Fruit fly (Drosophila melanogaster) whole organism, embryonic: Measurements from ENCODE around the gene CG2841.

Experiments
- CG10366 ChIP-seq: fragments of 200-800 bp; sonication (Bioruptor generic); IDR thresholded peaks from 2 replicates; pipeline ENCODE4 v1.3.6; 2022; ENCODE audit warnings: missing biosample characterization, missing genetic modification characterization
- CG10431 ChIP-seq: fragments of 200-800 bp; sonication (Bioruptor generic); optimal IDR thresholded peaks from 3 replicates; lab custom pipeline; 2018; ENCODE audit warnings: missing biosample characterization, mild to moderate bottlenecking, missing genetic modification characterization
- CG10462 ChIP-seq: fragments of 200-800 bp; sonication (Bioruptor generic); optimal IDR thresholded peaks from 2 replicates; lab custom pipeline; 2016; ENCODE audit warnings: missing biosample characterization, missing genetic modification characterization
- CG10654 ChIP-seq: fragments of 200-800 bp; sonication (Bioruptor generic); optimal IDR thresholded peaks from 2 replicates; lab custom pipeline; 2016; ENCODE audit warnings: missing biosample characterization, missing genetic modification characterization
- CG11247 ChIP-seq: fragments of 200-800 bp; sonication (Bioruptor generic); IDR thresholded peaks from 2 replicates; pipeline ENCODE4 v1.3.6; 2022; ENCODE audit warnings: missing biosample characterization, missing genetic modification characterization
- CG11695 ChIP-seq: fragments of 200-800 bp; sonication (Bioruptor generic); IDR thresholded peaks from 3 replicates; pipeline ENCODE4 v1.3.6; 2022; ENCODE audit warnings: missing biosample characterization, missing genetic modification characterization
- CG16779 ChIP-seq: fragments of 200-800 bp; sonication (Bioruptor generic); IDR thresholded peaks from 2 replicates; pipeline ENCODE4 v1.3.6; 2022; ENCODE audit warnings: missing biosample characterization, missing genetic modification characterization
- CG17385 ChIP-seq: fragments of 200-800 bp; sonication (Bioruptor generic); optimal IDR thresholded peaks from 3 replicates; lab custom pipeline; 2018; ENCODE audit warnings: missing biosample characterization, mild to moderate bottlenecking, missing genetic modification characterization
- CG18011 ChIP-seq: fragments of 200-800 bp; sonication (Bioruptor generic); optimal IDR thresholded peaks from 2 replicates; lab custom pipeline; 2017; ENCODE audit warnings: missing biosample characterization, missing genetic modification characterization, mild to moderate bottlenecking, moderate library complexity, missing genotype
- CG2129 ChIP-seq: fragments of 200-800 bp; sonication (Bioruptor generic); IDR thresholded peaks from 2 replicates; pipeline ENCODE4 v1.3.6; 2022; ENCODE audit warnings: missing biosample characterization, missing genetic modification characterization; ENCODE audit not compliant: partially characterized antibody
- CG3065 ChIP-seq: fragments of 200-800 bp; sonication (Bioruptor generic); optimal IDR thresholded peaks from 2 replicates; lab custom pipeline; 2016; ENCODE audit warnings: missing biosample characterization, missing genetic modification characterization
- CG32532 ChIP-seq: fragments of 200-800 bp; sonication (Bioruptor generic); IDR thresholded peaks from 2 replicates; pipeline ENCODE4 v1.3.6; 2022; ENCODE audit warnings: missing biosample characterization, missing genetic modification characterization
- CG33213 ChIP-seq: fragments of 200-800 bp; sonication (Bioruptor generic); optimal IDR thresholded peaks from 3 replicates; lab custom pipeline; 2016; ENCODE audit warnings: missing biosample characterization, missing genetic modification characterization
- CG5245 ChIP-seq: fragments of 200-800 bp; sonication (Bioruptor generic); optimal IDR thresholded peaks from 3 replicates; lab custom pipeline; 2016; ENCODE audit warnings: missing biosample characterization, missing genetic modification characterization
- CG7963 ChIP-seq: fragments of 200-800 bp; sonication (Bioruptor generic); IDR thresholded peaks from 3 replicates; pipeline ENCODE4 v1.3.6; 2022; ENCODE audit warnings: missing biosample characterization, missing genetic modification characterization; ENCODE audit not compliant: partially characterized antibody
- CG8089 ChIP-seq: fragments of 200-800 bp; sonication (Bioruptor generic); optimal IDR thresholded peaks from 3 replicates; lab custom pipeline; 2016; ENCODE audit warnings: missing biosample characterization, missing genetic modification characterization
- CG8478 ChIP-seq: fragments of >200 bp; optimal IDR thresholded peaks from 2 replicates; lab custom pipeline; 2018
- Doc2 ChIP-seq: fragments of 200-800 bp; sonication (Bioruptor generic); IDR thresholded peaks from 2 replicates; pipeline ENCODE4 v1.3.6; 2022; ENCODE audit warnings: missing biosample characterization, missing genetic modification characterization
- Eip74EF ChIP-seq, 2 experiments: fragments of 200-800 bp in 1 of 2; fragments of >200 bp in 1 of 2; sonication (Bioruptor generic) in 1 of 2; optimal IDR thresholded peaks; 2 replicates each; lab custom pipeline; 2017 to 2019; ENCODE audit warnings: missing biosample characterization in 2 of 2, missing genetic modification characterization in 2 of 2, mild to moderate bottlenecking in 1 of 2, moderate library complexity in 1 of 2
- Fer1 ChIP-seq: fragments of 200-800 bp; sonication (Bioruptor generic); optimal IDR thresholded peaks from 2 replicates; lab custom pipeline; 2017; ENCODE audit warnings: missing biosample characterization, mild to moderate bottlenecking, missing genetic modification characterization
- Gug ChIP-seq: fragments of 200-800 bp; sonication (Bioruptor generic); IDR thresholded peaks from 4 replicates; pipeline ENCODE4 v1.3.6; 2022; ENCODE audit warnings: missing biosample characterization, missing genetic modification characterization
- HLH3B ChIP-seq: fragments of 200-800 bp; sonication (Bioruptor generic); IDR thresholded peaks from 2 replicates; pipeline ENCODE4 v1.3.6; 2022; ENCODE audit warnings: missing biosample characterization, missing genetic modification characterization
- HmgZ ChIP-seq: fragments of 200-800 bp; sonication (Bioruptor generic); optimal IDR thresholded peaks from 2 replicates; lab custom pipeline; 2018; ENCODE audit warnings: missing biosample characterization, mild to moderate bottlenecking, missing genetic modification characterization
- Hr3 ChIP-seq: fragments of 200-800 bp; sonication (Bioruptor generic); optimal IDR thresholded peaks from 3 replicates; lab custom pipeline; 2016; ENCODE audit warnings: missing biosample characterization, missing genetic modification characterization
- Kr ChIP-seq: fragments of 200-800 bp; sonication (Bioruptor generic); optimal IDR thresholded peaks from 2 replicates; lab custom pipeline; 2017; ENCODE audit warnings: missing biosample characterization, mild to moderate bottlenecking, missing genetic modification characterization
- Mrtf ChIP-seq: fragments of 200-800 bp; sonication (Bioruptor generic); IDR thresholded peaks from 3 replicates; pipeline ENCODE4 v1.3.6; 2022; ENCODE audit warnings: missing biosample characterization, missing genetic modification characterization
- NC2β ChIP-seq: fragments of 200-800 bp; sonication (Bioruptor generic); optimal IDR thresholded peaks from 2 replicates; lab custom pipeline; 2016; ENCODE audit warnings: missing biosample characterization, missing genetic modification characterization
- Oaz ChIP-seq: fragments of 200-800 bp; sonication (Bioruptor generic); IDR thresholded peaks from 2 replicates; pipeline ENCODE4 v1.3.6; 2022; ENCODE audit warnings: missing biosample characterization, missing genetic modification characterization
- Vsx1 ChIP-seq: fragments of 200-800 bp; sonication (Bioruptor generic); optimal IDR thresholded peaks from 2 replicates; lab custom pipeline; 2017; ENCODE audit warnings: missing biosample characterization, mild to moderate bottlenecking, missing genetic modification characterization, missing genetic modification reagents
- Xrp1 ChIP-seq: fragments of 200-800 bp; sonication (Bioruptor generic); IDR thresholded peaks from 2 replicates; pipeline ENCODE4 v1.3.6; 2022; ENCODE audit warnings: missing biosample characterization, missing genetic modification characterization
- ac ChIP-seq: fragments of 200-800 bp; sonication (Bioruptor generic); optimal IDR thresholded peaks from 3 replicates; lab custom pipeline; 2017; ENCODE audit warnings: missing biosample characterization, mild to moderate bottlenecking, missing genetic modification characterization
- amos ChIP-seq: fragments of 200-800 bp; sonication (Bioruptor generic); IDR thresholded peaks from 2 replicates; pipeline ENCODE4 v1.3.6; 2022; ENCODE audit warnings: missing biosample characterization, missing genetic modification characterization; ENCODE audit not compliant: partially characterized antibody
- caup ChIP-seq: fragments of 200-800 bp; sonication (Bioruptor generic); optimal IDR thresholded peaks from 3 replicates; lab custom pipeline; 2017; ENCODE audit warnings: missing biosample characterization, mild to moderate bottlenecking, missing genetic modification characterization, moderate library complexity; ENCODE audit not compliant: severe bottlenecking
- cg ChIP-seq: fragments of 200-800 bp; sonication (Bioruptor generic); optimal IDR thresholded peaks from 3 replicates; lab custom pipeline; 2019; ENCODE audit warnings: missing biosample characterization, mild to moderate bottlenecking, missing genetic modification characterization, moderate library complexity
- crc ChIP-seq: fragments of 200-800 bp; sonication (Bioruptor generic); optimal IDR thresholded peaks from 2 replicates; lab custom pipeline; 2016; ENCODE audit warnings: missing biosample characterization, missing genetic modification characterization
- dm ChIP-seq: fragments of 200-800 bp; sonication (Bioruptor generic); optimal IDR thresholded peaks from 3 replicates; lab custom pipeline; 2016; ENCODE audit warnings: missing biosample characterization, missing genetic modification characterization
- dmrt99B ChIP-seq: fragments of 200-800 bp; sonication (Bioruptor generic); optimal IDR thresholded peaks from 2 replicates; lab custom pipeline; 2018; ENCODE audit warnings: missing biosample characterization, mild to moderate bottlenecking, missing genetic modification characterization, moderate library complexity
- eve ChIP-seq, 2 experiments: fragments of >200 bp; optimal IDR thresholded peaks; 2 replicates each; lab custom pipeline; 2017; ENCODE audit warnings: missing biosample characterization in 2 of 2, missing genetic modification characterization in 2 of 2
- ewg ChIP-seq: fragments of 200-800 bp; sonication (Bioruptor generic); optimal IDR thresholded peaks from 3 replicates; lab custom pipeline; 2017; ENCODE audit warnings: mild to moderate bottlenecking, missing biosample characterization, missing genetic modification reagents, missing genetic modification characterization
- gro ChIP-seq: fragments of 200-800 bp; sonication (Bioruptor generic); optimal IDR thresholded peaks from 2 replicates; lab custom pipeline; 2016; ENCODE audit warnings: missing biosample characterization, missing genetic modification characterization
- insv ChIP-seq, 2 experiments: fragments of 200-800 bp; sonication (Bioruptor generic); optimal IDR thresholded peaks; 3 replicates each; lab custom pipeline; 2016 to 2018; ENCODE audit warnings: missing biosample characterization in 2 of 2, missing genetic modification characterization in 2 of 2
- lab ChIP-seq: fragments of 200-800 bp; sonication (Bioruptor generic); optimal IDR thresholded peaks from 3 replicates; lab custom pipeline; 2017; ENCODE audit warnings: missing biosample characterization, missing genetic modification characterization, mild to moderate bottlenecking, moderate library complexity, missing genetic modification reagents
- lmd ChIP-seq: fragments of 200-800 bp; sonication (Bioruptor generic); IDR thresholded peaks from 2 replicates; pipeline ENCODE4 v1.3.6; 2022; ENCODE audit warnings: missing biosample characterization, missing genetic modification characterization
- lov ChIP-seq, 2 experiments: fragments of 200-800 bp in 1 of 2; fragments of >200 bp in 1 of 2; sonication (Bioruptor generic) in 1 of 2; IDR thresholded peaks in 1 of 2; optimal IDR thresholded peaks in 1 of 2; 2 replicates in 1 of 2; 3 replicates in 1 of 2; pipeline versions ENCODE4 v1.3.6 to Lab custom; 2017 to 2022; ENCODE audit warnings: missing biosample characterization in 1 of 2, missing genetic modification characterization in 1 of 2
- repo ChIP-seq: fragments of 200-800 bp; sonication (Bioruptor generic); optimal IDR thresholded peaks from 2 replicates; lab custom pipeline; 2016; ENCODE audit warnings: missing biosample characterization, missing genetic modification characterization
- rib ChIP-seq: fragments of 200-800 bp; sonication (Bioruptor generic); IDR thresholded peaks from 2 replicates; pipeline ENCODE4 v1.3.6; 2022; ENCODE audit warnings: missing biosample characterization, missing genetic modification characterization
- sob ChIP-seq: fragments of 200-800 bp; sonication (Bioruptor generic); IDR thresholded peaks from 2 replicates; pipeline ENCODE4 v1.3.6; 2022; ENCODE audit warnings: missing biosample characterization, missing genetic modification characterization
- ssp ChIP-seq: fragments of 200-800 bp; sonication (Bioruptor generic); IDR thresholded peaks from 2 replicates; pipeline ENCODE4 v1.3.6; 2022; ENCODE audit warnings: missing biosample characterization, missing genetic modification characterization
- zfh2 ChIP-seq: fragments of 200-800 bp; sonication (Bioruptor generic); optimal IDR thresholded peaks from 2 replicates; lab custom pipeline; 2016; ENCODE audit warnings: missing biosample characterization, missing genetic modification characterization

The CG2841 gene

DNA sequence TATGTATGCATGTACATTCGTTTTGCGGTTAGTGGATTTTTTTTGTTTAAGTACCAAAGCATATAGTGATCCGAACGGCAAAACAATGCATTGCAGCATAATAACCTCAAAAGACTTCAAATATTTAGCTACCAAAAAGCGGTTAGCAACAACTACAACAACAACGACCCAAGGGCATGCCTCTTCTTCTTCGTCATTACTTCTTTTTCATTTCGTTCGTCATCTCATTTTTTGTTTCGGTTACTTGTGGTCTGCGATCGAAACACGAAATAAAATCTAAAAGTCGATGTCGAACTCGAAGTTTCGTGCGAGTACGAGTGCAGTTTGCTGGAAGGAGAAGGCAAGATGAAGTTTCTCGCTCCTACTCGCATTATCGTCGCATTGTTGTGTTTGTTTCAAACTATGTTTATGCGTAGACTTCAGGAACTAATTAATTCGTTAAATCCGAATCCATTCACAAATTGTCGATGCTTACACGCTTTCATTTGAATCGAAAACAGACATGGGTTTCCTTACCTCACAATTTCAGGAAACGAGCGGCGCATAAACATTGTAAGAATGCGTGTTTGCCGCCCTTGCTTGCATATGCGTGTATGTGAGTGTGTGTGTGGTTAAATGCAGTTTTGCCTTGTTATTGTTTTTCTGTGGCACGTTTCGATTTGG, 67.3 kb downstream of the CG2841 start (continued):
- 0 out of 2 replicates have a peak, but pooled peaks have one; percentile 12 for TF ChIP-seq Oaz (GFP tag; lab: Robert Waterston, UW)
- peak; percentile 60 for TF ChIP-seq CG10462 (GFP tag; lab: Kevin White, UChicago)
- TF ChIP-seq CG18011 (GFP tag; lab: Kevin White, UChicago): peak; percentile 16
- TF ChIP-seq lab: peak; percentile 74
- TF ChIP-seq ewg (GFP tag; lab: Kevin White, UChicago): peak; percentile 78
- TF ChIP-seq sob (GFP tag; lab: Robert Waterston, UW): peak; percentile 62; the same call in 1 of the 2 replicates
- TF ChIP-seq CG11247 (GFP tag; lab: Robert Waterston, UW): peak; percentile 44; the same call in 1 of the 2 replicates
- TF ChIP-seq zfh2 (GFP tag; lab: Kevin White, UChicago): no peak
- TF ChIP-seq CG17385 (GFP tag; lab: Kevin White, UChicago): peak; percentile 79
- peak; percentile 54 to 95 for TF ChIP-seq eve (GFP tag; optimal IDR thresholded peaks at IDR 0.05; lab: Kevin White, UChicago)
- peak; percentile 1 for TF ChIP-seq Vsx1 (GFP tag; lab: Kevin White, UChicago)
- TF ChIP-seq CG11695: peak; percentile 82
- TF ChIP-seq insv (GFP tag; optimal IDR thresholded peaks at IDR 0.05; lab: Kevin White, UChicago): no peak
- peak; percentile 82 for TF ChIP-seq cg
- TF ChIP-seq CG7963 (GFP tag; lab: Robert Waterston, UW): no peak
- peak; percentile 76 for TF ChIP-seq Kr
- TF ChIP-seq Eip74EF (GFP tag; optimal IDR thresholded peaks at IDR 0.05; lab: Kevin White, UChicago): peak in 1 of 2 experiments; percentile 82
- peak; percentile 94 for TF ChIP-seq Xrp1 (GFP tag; lab: Robert Waterston, UW)
- no peak for TF ChIP-seq Doc2 (GFP tag; lab: Robert Waterston, UW)
- TF ChIP-seq Fer1 (GFP tag; lab: Kevin White, UChicago): peak; percentile 35
- TF ChIP-seq CG32532: peak; percentile 40; the same call in 1 of the 2 replicates
- TF ChIP-seq dmrt99B (tag; lab: Kevin White, UChicago): peak; percentile 87
- TF ChIP-seq CG2129: no peak
- peak; percentile 81 for TF ChIP-seq CG10366
- TF ChIP-seq CG8478 (lab: Kevin White, UChicago): no peak
- peak; percentile 80 for TF ChIP-seq HLH3B (GFP tag; lab: Robert Waterston, UW)
- peak; percentile 29 for TF ChIP-seq HmgZ (tag; lab: Kevin White, UChicago)
- TF ChIP-seq lov (optimal IDR thresholded peaks at IDR 0.05; lab: Kevin White, UChicago): no peak
- peak; percentile 91 for TF ChIP-seq lov (GFP tag; IDR thresholded peaks at IDR 0.05; lab: Robert Waterston, UW)
- peak; percentile 12 for TF ChIP-seq gro (GFP tag; lab: Kevin White, UChicago)
- peak; percentile 82 for TF ChIP-seq CG8089 (GFP tag; lab: Kevin White, UChicago)
- peak; percentile 57 for TF ChIP-seq Hr3 (GFP tag; lab: Kevin White, UChicago)
- peak; percentile 60; the same call in 2 of the 3 replicates for TF ChIP-seq Mrtf (GFP tag; lab: Robert Waterston, UW)
- peak; percentile 59 for TF ChIP-seq lmd
- peak; percentile 59 for TF ChIP-seq CG5245 (GFP tag; lab: Kevin White, UChicago)
- peak; percentile 51; the same call in 1 of the 2 replicates for TF ChIP-seq ssp (GFP tag; lab: Robert Waterston, UW)
- no peak for TF ChIP-seq CG16779 (GFP tag; lab: Robert Waterston, UW)
- peak; percentile 61 for TF ChIP-seq dm
- TF ChIP-seq amos: no peak
- TF ChIP-seq NC2β: peak; percentile 84
- peak; percentile 65 for TF ChIP-seq repo
- TF ChIP-seq crc (GFP tag; lab: Kevin White, UChicago): peak; percentile 52
- TF ChIP-seq Gug: peak; percentile 54; the same call in 2 of the 4 replicates
- TF ChIP-seq rib (GFP tag; lab: Robert Waterston, UW): no peak
- TF ChIP-seq caup (GFP tag; lab: Kevin White, UChicago): peak; percentile 27
- peak; percentile 74 for TF ChIP-seq CG33213 (GFP tag; lab: Kevin White, UChicago)
- peak; percentile 67 for TF ChIP-seq ac (GFP tag; lab: Kevin White, UChicago)
- peak; percentile 74 for TF ChIP-seq CG10654 (GFP tag; lab: Kevin White, UChicago)
- peak; percentile 55 for TF ChIP-seq CG10431 (GFP tag; lab: Kevin White, UChicago)
- TF ChIP-seq CG3065 (GFP tag; lab: Kevin White, UChicago): peak; percentile 65
